Fruit fly (Drosophila melanogaster): Measurements from ENCODE around the gene CG17712.

Gene CG17712

dm6 chr2L:1737057-1737581 is 14.8 kb downstream of the CG17712 start:
- TF ChIP-seq CG8478 (optimal IDR thresholded peaks at IDR 0.05) (no peak), usp (GFP tag; optimal IDR thresholded peaks at IDR 0.05) (no peak), pan (optimal IDR thresholded peaks at IDR 0.05) (peak; percentile 49), EcR (GFP tag; optimal IDR thresholded peaks at IDR 0.05) (no peak), Dll (optimal IDR thresholded peaks at IDR 0.05) (no peak)

dm6 chr2L:1735133-1735532 is 16.8 kb downstream of the CG17712 start:
- TF ChIP-seq psq (optimal IDR thresholded peaks at IDR 0.05) (no peak), pan (optimal IDR thresholded peaks at IDR 0.05) (no peak), usp (GFP tag; optimal IDR thresholded peaks at IDR 0.05) (no peak), CG8478 (optimal IDR thresholded peaks at IDR 0.05) (no peak), EcR (GFP tag; optimal IDR thresholded peaks at IDR 0.05) (no peak), Dll (optimal IDR thresholded peaks at IDR 0.05) (no peak)

dm6 chr2L:1733155-1733813 is 18.6 kb downstream of the CG17712 start:
- TF ChIP-seq EcR (GFP tag; optimal IDR thresholded peaks at IDR 0.05), result peak in 1 of 2 experiments; percentile 53
- no peak for TF ChIP-seq pan (optimal IDR thresholded peaks at IDR 0.05)

dm6 chr2L:1732189-1732588 is 19.7 kb downstream of the CG17712 start, which contains the start of the genes CG17652 and CG17646:
CG17652 (minus strand) TSS chr2L:1732356.
CG17646 (plus strand) TSS chr2L:1732524.
- TF ChIP-seq pan (optimal IDR thresholded peaks at IDR 0.05) (no peak), CG8478 (optimal IDR thresholded peaks at IDR 0.05) (no peak), psq (optimal IDR thresholded peaks at IDR 0.05) (no peak), usp (GFP tag; optimal IDR thresholded peaks at IDR 0.05) (no peak), EcR (GFP tag; optimal IDR thresholded peaks at IDR 0.05) (no peak), Dll (optimal IDR thresholded peaks at IDR 0.05) (no peak)

dm6 chr2L:1730914-1731313 is 21.0 kb downstream of the CG17712 start:
- no peak for TF ChIP-seq CG8478 (optimal IDR thresholded peaks at IDR 0.05)
- no peak for TF ChIP-seq psq (optimal IDR thresholded peaks at IDR 0.05)
- no peak for TF ChIP-seq EcR (GFP tag; optimal IDR thresholded peaks at IDR 0.05)
- no peak for TF ChIP-seq Dll (optimal IDR thresholded peaks at IDR 0.05)

dm6 chr2L:1729607-1730011 is 22.3 kb downstream of the CG17712 start, which contains the start of the genes Eno and CG31937:
Eno (minus strand) TSS chr2L:1729636.
CG31937 (plus strand) TSS chr2L:1729887.
- TF ChIP-seq pan (optimal IDR thresholded peaks at IDR 0.05) (no peak), EcR (GFP tag; optimal IDR thresholded peaks at IDR 0.05) (no peak), Dll (optimal IDR thresholded peaks at IDR 0.05) (no peak), CG8478 (optimal IDR thresholded peaks at IDR 0.05) (no peak), psq (optimal IDR thresholded peaks at IDR 0.05) (no peak), usp (GFP tag; optimal IDR thresholded peaks at IDR 0.05) (no peak)

- TF ChIP-seq pan (optimal IDR thresholded peaks at IDR 0.05), result no peak
- TF ChIP-seq psq (optimal IDR thresholded peaks at IDR 0.05), result no peak
These were observed 23.3 kb downstream of the CG17712 start, which contains the start of gene Rrp40 for dm6 chr2L:1728620-1728944. Rrp40 (plus strand) TSS chr2L:1728732.

- TF ChIP-seq psq (optimal IDR thresholded peaks at IDR 0.05), result no peak
- TF ChIP-seq CG8478 (optimal IDR thresholded peaks at IDR 0.05), result no peak
- TF ChIP-seq EcR (GFP tag; optimal IDR thresholded peaks at IDR 0.05), result no peak
- no peak for TF ChIP-seq usp (GFP tag; optimal IDR thresholded peaks at IDR 0.05)
- TF ChIP-seq pan (optimal IDR thresholded peaks at IDR 0.05), result no peak
- no peak for TF ChIP-seq Dll (optimal IDR thresholded peaks at IDR 0.05)
These were observed 23.9 kb downstream of the CG17712 start for dm6 chr2L:1727826-1728619.

- no peak for TF ChIP-seq Dll (optimal IDR thresholded peaks at IDR 0.05)
- TF ChIP-seq EcR (GFP tag; optimal IDR thresholded peaks at IDR 0.05), result peak in 1 of 2 experiments; percentile 18
These were observed 24.6 kb downstream of the CG17712 start for dm6 chr2L:1727162-1727825.

- TF ChIP-seq pan (optimal IDR thresholded peaks at IDR 0.05) (no peak), usp (GFP tag; optimal IDR thresholded peaks at IDR 0.05) (no peak), Dll (optimal IDR thresholded peaks at IDR 0.05) (no peak), CG8478 (optimal IDR thresholded peaks at IDR 0.05) (no peak), EcR (GFP tag; optimal IDR thresholded peaks at IDR 0.05) (no peak), psq (optimal IDR thresholded peaks at IDR 0.05) (no peak)
These were observed 27.4 kb downstream of the CG17712 start for dm6 chr2L:1724592-1724940.

dm6 chr2L:1723937-1724591 is 27.9 kb downstream of the CG17712 start, which contains the start of gene Rim2:
Rim2 (minus strand) TSS chr2L:1724388.
- TF ChIP-seq psq (optimal IDR thresholded peaks at IDR 0.05) (no peak), CG8478 (optimal IDR thresholded peaks at IDR 0.05) (no peak), pan (optimal IDR thresholded peaks at IDR 0.05) (no peak)
